Worm (Caenorhabditis elegans) whole organism, late embryonic: ENCODE results near the gene cah-5.

ENCODE experiments used
- Y22D7AL.16 ChIP-seq: sonication (generic microtip); optimal IDR thresholded peaks from 2 replicates; lab custom pipeline; 2016; ENCODE audit warnings: missing genetic modification characterization, missing compliant biosample characterization
- hlh-30 ChIP-seq: sonication (generic microtip); optimal IDR thresholded peaks from 2 replicates; lab custom pipeline; 2017; ENCODE audit warnings: antibody characterized with exemption, missing genetic modification characterization, missing compliant biosample characterization; ENCODE audit not compliant: insufficient read depth
- lin-11 ChIP-seq: fragments of 200-800 bp; sonication (Bioruptor generic); optimal IDR thresholded peaks from 2 replicates; lab custom pipeline; 2018; ENCODE audit warnings: mild to moderate bottlenecking, missing genetic modification characterization, missing compliant biosample characterization
- nhr-11 ChIP-seq: fragments of 150-350 bp; optimal IDR thresholded peaks from 2 replicates; lab custom pipeline; 2014; ENCODE audit warnings: missing biosample characterization, missing genetic modification characterization
- odd-2 ChIP-seq: sonication (generic microtip); optimal IDR thresholded peaks from 2 replicates; lab custom pipeline; 2017; ENCODE audit warnings: antibody characterized with exemption, mild to moderate bottlenecking, missing genetic modification characterization, missing compliant biosample characterization
- pat-9 ChIP-seq: fragments of 200-800 bp; sonication (Bioruptor generic); optimal IDR thresholded peaks from 2 replicates; lab custom pipeline; 2018; ENCODE audit warnings: mild to moderate bottlenecking, missing genetic modification characterization, moderate library complexity, missing compliant biosample characterization
- pha-4 ChIP-seq: fragments of 150-350 bp; optimal IDR thresholded peaks from 2 replicates; lab custom pipeline; 2018; ENCODE audit warnings: missing biosample characterization, missing genetic modification reagents, missing genetic modification characterization
- tbx-2 ChIP-seq: sonication (generic microtip); optimal IDR thresholded peaks from 2 replicates; lab custom pipeline; 2016; ENCODE audit warnings: missing genetic modification characterization, missing compliant biosample characterization
- unc-55 ChIP-seq: sonication (generic microtip); optimal IDR thresholded peaks from 2 replicates; lab custom pipeline; 2017; ENCODE audit warnings: missing biosample characterization, missing genetic modification reagents, missing genetic modification characterization

- TF ChIP-seq hlh-30 (no peak), lin-11 (no peak), unc-55 (GFP tag; lab: Kevin White, UChicago) (no peak), pat-9 (tag; lab: Kevin White, UChicago) (no peak), nhr-11 (no peak), Y22D7AL.16 (tag; lab: Kevin White, UChicago) (no peak), tbx-2 (tag; lab: Kevin White, UChicago) (no peak), odd-2 (tag; lab: Kevin White, UChicago) (no peak), pha-4 (tag; lab: Kevin White, UChicago) (no peak)
Observed at ce11 chrX:7028836-7029235, 9.0 kb downstream of the cah-5 start, which contains the start of gene flp-26.
